Fruit fly (Drosophila melanogaster): Measurements from ENCODE around the gene Pkc98E.

The Pkc98E gene

DNA sequence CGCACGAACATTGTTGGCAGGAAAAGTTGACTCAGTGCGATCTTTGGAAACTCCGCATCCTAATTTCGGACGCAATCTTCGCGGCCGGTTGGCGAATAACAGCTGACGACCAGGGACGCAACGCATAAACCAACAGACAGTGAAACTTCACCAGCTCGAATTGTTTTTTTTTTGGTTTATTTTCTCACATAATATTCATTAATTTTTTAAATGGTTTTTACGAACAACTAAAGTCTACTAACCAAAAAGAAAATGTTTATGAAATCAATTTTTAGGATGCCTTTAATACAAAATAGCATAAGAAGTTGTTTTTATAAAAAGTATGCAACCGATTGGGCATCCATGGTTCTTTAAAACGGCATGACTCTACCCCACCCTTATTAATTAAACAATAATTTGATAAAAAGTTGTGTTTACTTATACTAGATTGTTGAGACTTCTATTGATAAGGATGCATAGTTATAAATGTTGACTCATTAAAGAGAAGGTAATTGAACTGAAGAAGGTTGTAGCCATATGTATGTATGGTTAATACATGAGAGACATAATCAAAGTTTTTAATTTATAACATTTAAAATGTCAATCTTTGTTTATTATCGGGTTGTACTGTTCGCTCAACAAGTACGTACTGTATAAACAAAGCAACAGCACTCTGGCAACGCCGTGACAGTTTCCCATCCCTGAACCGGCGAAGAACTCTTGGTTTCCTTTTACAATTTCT, 4.9 kb upstream of the Pkc98E start, which contains the start of the genes beta4GalNAcTB and Cpsf100 (continued):
- TF ChIP-seq CG2202 (tag; optimal IDR thresholded peaks at IDR 0.05) (peak; percentile 29), vvl (GFP tag; IDR thresholded peaks at IDR 0.05) (peak; percentile 57; the same call in 1 of the 2 replicates), ato (GFP tag; IDR thresholded peaks at IDR 0.05; ENCODE audit: partially characterized antibody) (no peak), CG15073 (GFP tag; optimal IDR thresholded peaks at IDR 0.05) (peak; percentile 16), nerfin-2 (GFP tag; IDR thresholded peaks at IDR 0.05; ENCODE audit: partially characterized antibody) (no peak), Med (GFP tag) (peak; percentile 89), Blimp-1 (GFP tag; optimal IDR thresholded peaks at IDR 0.05) (no peak), CG12299 (tag; optimal IDR thresholded peaks at IDR 0.05) (peak; percentile 3), crc (GFP tag; optimal IDR thresholded peaks at IDR 0.05) (peak; percentile 30), sd (tag; optimal IDR thresholded peaks at IDR 0.05) (no peak), CG4282 (GFP tag; optimal IDR thresholded peaks at IDR 0.05) (no peak), Meics (GFP tag; optimal IDR thresholded peaks at IDR 0.05) (peak; percentile 79)

DNA sequence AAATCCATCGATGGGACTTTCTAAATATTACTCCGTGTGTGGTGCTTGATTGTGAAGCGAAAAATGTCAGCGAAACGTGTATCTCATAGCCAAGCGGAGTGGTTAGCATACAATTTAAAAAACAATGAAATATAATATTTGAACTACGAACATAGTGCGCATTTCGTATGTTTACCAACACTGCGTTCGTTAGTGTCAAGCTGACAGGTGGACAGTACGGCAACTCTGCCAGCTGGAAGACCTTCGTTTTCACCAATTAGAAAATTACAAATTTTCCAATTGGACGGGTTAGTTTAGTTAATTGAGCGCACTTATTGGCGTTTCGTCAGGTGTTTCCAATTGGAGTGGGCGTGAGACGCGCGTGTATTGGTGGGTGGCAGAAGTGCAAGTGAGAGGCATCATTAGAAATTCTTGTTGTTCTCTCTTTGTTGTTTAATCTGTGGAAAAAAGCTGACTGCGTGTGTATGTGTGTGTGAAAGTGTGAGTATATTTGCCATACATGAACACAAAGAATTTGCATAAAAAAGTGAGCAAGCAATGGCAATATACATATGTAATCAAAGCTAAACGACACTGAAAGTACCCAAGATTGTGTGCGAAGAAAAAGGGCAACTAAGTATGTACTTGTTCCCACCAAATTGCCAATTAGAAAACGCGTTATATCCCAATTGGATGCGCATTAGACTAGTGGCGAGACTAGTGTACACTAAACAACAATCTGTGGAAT, 911 bp downstream of the Pkc98E start:
- TF ChIP-seq mld (GFP tag; IDR thresholded peaks at IDR 0.05; ENCODE audit: partially characterized antibody) (no peak), pb (GFP tag; optimal IDR thresholded peaks at IDR 0.05) (no peak), gsb (GFP tag; IDR thresholded peaks at IDR 0.05) (no peak), nau (GFP tag; optimal IDR thresholded peaks at IDR 0.05) (no peak), CG8944 (GFP tag; optimal IDR thresholded peaks at IDR 0.05) (no peak), H2.0 (GFP tag; IDR thresholded peaks at IDR 0.05) (no peak), Meics (GFP tag; optimal IDR thresholded peaks at IDR 0.05) (peak; percentile 24), CG6813 (GFP tag; optimal IDR thresholded peaks at IDR 0.05) (no peak), oc (tag; optimal IDR thresholded peaks at IDR 0.05) (no peak), Oli (tag; optimal IDR thresholded peaks at IDR 0.05) (no peak), peb (GFP tag; IDR thresholded peaks at IDR 0.05) (no peak), CG7745 (tag; optimal IDR thresholded peaks at IDR 0.05) (no peak), Bdp1 (GFP tag; optimal IDR thresholded peaks at IDR 0.05) (peak; percentile 9), Side (GFP tag; optimal IDR thresholded peaks at IDR 0.05) (peak; percentile 26), otp (GFP tag; IDR thresholded peaks at IDR 0.05) (peak; percentile 37; the same call in 1 of the 3 replicates), CG6175 (GFP tag; IDR thresholded peaks at IDR 0.05) (no peak), Ets97D (GFP tag; optimal IDR thresholded peaks at IDR 0.05) (peak; percentile 80), ATbp (GFP tag; optimal IDR thresholded peaks at IDR 0.05) (no peak), CrebB (tag; optimal IDR thresholded peaks at IDR 0.05) (no peak), Opbp (GFP tag; IDR thresholded peaks at IDR 0.05; ENCODE audit: partially characterized antibody) (0 out of 3 replicates have a peak, but pooled peaks have one; percentile 31), Abd-B (GFP tag; optimal IDR thresholded peaks at IDR 0.05) (no peak), Fer2 (tag; optimal IDR thresholded peaks at IDR 0.05) (no peak), bowl (GFP tag; IDR thresholded peaks at IDR 0.05) (no peak), eve (GFP tag; optimal IDR thresholded peaks at IDR 0.05) (no peak), repo (GFP tag; optimal IDR thresholded peaks at IDR 0.05) (peak; percentile 11), ab (GFP tag; optimal IDR thresholded peaks at IDR 0.05) (peak; percentile 26), CG17385 (GFP tag; optimal IDR thresholded peaks at IDR 0.05) (peak; percentile 39), wdn (GFP tag; IDR thresholded peaks at IDR 0.05) (0 out of 2 replicates have a peak, but pooled peaks have one; percentile 10), CG10979 (tag; optimal IDR thresholded peaks at IDR 0.05) (no peak), ham (GFP tag; IDR thresholded peaks at IDR 0.05) (no peak), CG9727 (GFP tag; optimal IDR thresholded peaks at IDR 0.05) (no peak), CG31224 (GFP tag; IDR thresholded peaks at IDR 0.05) (no peak), br (optimal IDR thresholded peaks at IDR 0.05) (no peak), E2f1 (GFP tag; IDR thresholded peaks at IDR 0.05) (0 out of 2 replicates have a peak, but pooled peaks have one; percentile 25), Six4 (GFP tag; optimal IDR thresholded peaks at IDR 0.05) (no peak), cg (GFP tag; optimal IDR thresholded peaks at IDR 0.05) (peak; percentile 68)
